Worm (Caenorhabditis elegans): ENCODE measurements around the gene fipr-5.

- TF ChIP-seq med-1 (GFP tag; optimal IDR thresholded peaks at IDR 0.05; ENCODE audit: insufficient read depth) (no peak), flt-1 (GFP tag; IDR thresholded peaks at IDR 0.05) (no peak), cog-1 (tag; optimal IDR thresholded peaks at IDR 0.05) (no peak), T22C8.4 (GFP tag; IDR thresholded peaks at IDR 0.05) (no peak), ztf-23 (GFP tag; IDR thresholded peaks at IDR 0.05) (no peak), klf-2 (GFP tag; conservative IDR thresholded peaks at IDR 0.05) (no peak)
These were observed 9.2 kb downstream of the fipr-5 start, which contains the start of gene zhit-3 for ce11 chrV:10212027-10212426.
